Fruit fly (Drosophila melanogaster): ENCODE measurements around the gene CG3708.
A peak's percentile ranks its signal among the peaks of the same experiment; 100 is the strongest.

CG3708 gene

dm6 chrX:935049-935900, 5.4 kb upstream of the CG3708 start, which contains the start of gene TRAM (continued):
- TF ChIP-seq disco-r (GFP tag; optimal IDR thresholded peaks at IDR 0.05) (peak; percentile 97), gfzf (GFP tag; optimal IDR thresholded peaks at IDR 0.05) (peak; percentile 70), ems (GFP tag; optimal IDR thresholded peaks at IDR 0.05) (peak; percentile 97), CG14667 (GFP tag; IDR thresholded peaks at IDR 0.05) (peak; percentile 97), Hey (tag; optimal IDR thresholded peaks at IDR 0.05) (peak; percentile 96), esg (GFP tag; conservative IDR thresholded peaks at IDR 0.05) (peak; percentile 99), CG12659 (GFP tag; optimal IDR thresholded peaks at IDR 0.05) (peak; percentile 99), Dip2 (GFP tag; IDR thresholded peaks at IDR 0.05) (peak; percentile 77), C15 (GFP tag; IDR thresholded peaks at IDR 0.05) (peak; percentile 97), CG3995 (GFP tag; optimal IDR thresholded peaks at IDR 0.05) (peak; percentile 89), Trl (optimal IDR thresholded peaks at IDR 0.05) (peak; percentile 37 to 84), Trl (GFP tag; optimal IDR thresholded peaks at IDR 0.05) (peak; percentile 98), CG10147 (GFP tag; optimal IDR thresholded peaks at IDR 0.05) (peak; percentile 96), luna (GFP tag; optimal IDR thresholded peaks at IDR 0.05) (peak; percentile 94), zen2 (GFP tag; IDR thresholded peaks at IDR 0.05; ENCODE audit: partially characterized antibody) (peak; percentile 67), CG2129 (GFP tag; IDR thresholded peaks at IDR 0.05; ENCODE audit: partially characterized antibody) (peak; percentile 56), Awh (GFP tag; IDR thresholded peaks at IDR 0.05) (peak; percentile 99), gro (GFP tag; optimal IDR thresholded peaks at IDR 0.05) (peak; percentile 98), HLH54F (GFP tag; optimal IDR thresholded peaks at IDR 0.05) (peak; percentile 98), repo (GFP tag; optimal IDR thresholded peaks at IDR 0.05) (peak; percentile 96), crc (GFP tag; optimal IDR thresholded peaks at IDR 0.05) (peak; percentile 96), Spps (tag; optimal IDR thresholded peaks at IDR 0.05) (peak; percentile 88), Hsf (GFP tag; optimal IDR thresholded peaks at IDR 0.05) (peak; percentile 98), CG1792 (GFP tag; optimal IDR thresholded peaks at IDR 0.05) (peak; percentile 97), CG30403 (GFP tag; optimal IDR thresholded peaks at IDR 0.05) (peak; percentile 98), CG17359 (tag; optimal IDR thresholded peaks at IDR 0.05) (peak; percentile 98), CG9817 (tag; optimal IDR thresholded peaks at IDR 0.05) (peak; percentile 99), CG6791 (GFP tag; IDR thresholded peaks at IDR 0.05; ENCODE audit: partially characterized antibody) (peak; percentile 82), CG12744 (GFP tag; optimal IDR thresholded peaks at IDR 0.05) (peak; percentile 98), Dp (GFP tag; optimal IDR thresholded peaks at IDR 0.05) (peak; percentile 89), tap (tag; optimal IDR thresholded peaks at IDR 0.05) (peak; percentile 96), CG6272 (GFP tag; IDR thresholded peaks at IDR 0.05) (peak; percentile 98), CG6175 (GFP tag; IDR thresholded peaks at IDR 0.05) (peak; percentile 96), ind (GFP tag; optimal IDR thresholded peaks at IDR 0.05) (peak; percentile 99), hbn (GFP tag; IDR thresholded peaks at IDR 0.05; ENCODE audit: partially characterized antibody) (peak; percentile 69), CG1233 (GFP tag; optimal IDR thresholded peaks at IDR 0.05) (peak; percentile 97), slbo (GFP tag; IDR thresholded peaks at IDR 0.05) (peak; percentile 99), emc (GFP tag; optimal IDR thresholded peaks at IDR 0.05) (peak; percentile 95), CG4617 (GFP tag; optimal IDR thresholded peaks at IDR 0.05; ENCODE audit: borderline replicate concordance) (peak; percentile 99), Chrac-16 (GFP tag; optimal IDR thresholded peaks at IDR 0.05) (peak; percentile 99), dmrt99B (tag; optimal IDR thresholded peaks at IDR 0.05) (peak; percentile 98), Hr39 (optimal IDR thresholded peaks at IDR 0.05) (peak; percentile 97), pzg (GFP tag; optimal IDR thresholded peaks at IDR 0.05) (peak; percentile 89), sr (GFP tag; IDR thresholded peaks at IDR 0.05) (peak; percentile 97), nau (GFP tag; optimal IDR thresholded peaks at IDR 0.05) (peak; percentile 95), Six4 (GFP tag; optimal IDR thresholded peaks at IDR 0.05) (peak; percentile 98), D19B (GFP tag; optimal IDR thresholded peaks at IDR 0.05) (peak; percentile 92), Drgx (GFP tag; IDR thresholded peaks at IDR 0.05) (peak; percentile 99), CG4854 (GFP tag; optimal IDR thresholded peaks at IDR 0.05) (peak; percentile 94), CG12219 (GFP tag; optimal IDR thresholded peaks at IDR 0.05) (peak; percentile 97)
